Worm (Caenorhabditis elegans) whole organism, early embryonic: ENCODE data around the gene F58H7.5.

Source experiments
- B0310.2 ChIP-seq: sonication (generic microtip); optimal IDR thresholded peaks from 2 replicates; lab custom pipeline; 2016; ENCODE audit warnings: mild to moderate bottlenecking, missing genetic modification characterization, missing compliant biosample characterization
- F13C5.2 ChIP-seq: sonication (generic microtip); optimal IDR thresholded peaks from 2 replicates; lab custom pipeline; 2017; ENCODE audit warnings: mild to moderate bottlenecking, missing genetic modification characterization, inconsistent platforms, missing compliant biosample characterization
- aly-1 ChIP-seq: sonication (generic microtip); optimal IDR thresholded peaks from 2 replicates; lab custom pipeline; 2016; ENCODE audit warnings: missing genetic modification characterization, missing compliant biosample characterization
- ama-1 ChIP-seq: fragments of 150-350 bp; optimal IDR thresholded peaks from 2 replicates; lab custom pipeline; 2014
- ceh-13 ChIP-seq: fragments of 200-800 bp; sonication (Bioruptor generic); optimal IDR thresholded peaks from 2 replicates; lab custom pipeline; 2018; ENCODE audit warnings: mild to moderate bottlenecking, missing genetic modification characterization, missing compliant biosample characterization
- ceh-36 ChIP-seq: sonication (generic microtip); optimal IDR thresholded peaks from 2 replicates; lab custom pipeline; 2016; ENCODE audit warnings: missing genetic modification characterization, inconsistent platforms, missing compliant biosample characterization
- ets-7 ChIP-seq: sonication (generic microtip); optimal IDR thresholded peaks from 2 replicates; lab custom pipeline; 2016; ENCODE audit warnings: missing genotype, missing genetic modification characterization, missing compliant biosample characterization
- flt-1 ChIP-seq: fragments of 200-800 bp; sonication (Bioruptor generic); IDR thresholded peaks from 2 replicates; pipeline ENCODE4 v1.3.6; 2022; ENCODE audit warnings: missing genetic modification characterization, missing compliant biosample characterization
- hmbx-1 ChIP-seq: sonication (generic microtip); optimal IDR thresholded peaks from 2 replicates; lab custom pipeline; 2016; ENCODE audit warnings: mild to moderate bottlenecking, missing genetic modification characterization, missing compliant biosample characterization
- hmg-4 ChIP-seq: fragments of 200-800 bp; sonication (Bioruptor generic); optimal IDR thresholded peaks from 2 replicates; lab custom pipeline; 2018; ENCODE audit warnings: mild to moderate bottlenecking, missing genetic modification characterization, missing compliant biosample characterization
- hnd-1 ChIP-seq: sonication (generic microtip); optimal IDR thresholded peaks from 2 replicates; lab custom pipeline; 2016; ENCODE audit warnings: missing genetic modification characterization, missing compliant biosample characterization
- pes-1 ChIP-seq: fragments of 200-800 bp; sonication (Bioruptor generic); IDR thresholded peaks from 2 replicates; pipeline ENCODE4 v1.3.6; 2022; ENCODE audit warnings: missing genetic modification reagents, missing genetic modification characterization, missing compliant biosample characterization
- scrt-1 ChIP-seq: fragments of 200-800 bp; sonication (Bioruptor generic); IDR thresholded peaks from 2 replicates; pipeline ENCODE4 v1.3.6; 2022; ENCODE audit warnings: missing genetic modification characterization, missing compliant biosample characterization
- sea-1 ChIP-seq: fragments of 200-800 bp; sonication (Bioruptor generic); conservative IDR thresholded peaks from 2 replicates; pipeline ENCODE4 v1.3.6; 2022; ENCODE audit warnings: missing genetic modification characterization, missing compliant biosample characterization
- tbx-11 ChIP-seq: fragments of 200-800 bp; sonication (Bioruptor generic); IDR thresholded peaks from 2 replicates; pipeline ENCODE4 v1.3.6; 2022; ENCODE audit warnings: missing genetic modification characterization, missing compliant biosample characterization
- tbx-37 ChIP-seq: fragments of 200-800 bp; sonication (Bioruptor generic); conservative IDR thresholded peaks from 2 replicates; pipeline ENCODE4 v1.3.6; 2022; ENCODE audit warnings: missing genetic modification reagents, missing genetic modification characterization, missing compliant biosample characterization
- tra-4 ChIP-seq: sonication (generic microtip); optimal IDR thresholded peaks from 2 replicates; lab custom pipeline; 2017; ENCODE audit warnings: missing genetic modification characterization, missing compliant biosample characterization

The F58H7.5 gene

DNA sequence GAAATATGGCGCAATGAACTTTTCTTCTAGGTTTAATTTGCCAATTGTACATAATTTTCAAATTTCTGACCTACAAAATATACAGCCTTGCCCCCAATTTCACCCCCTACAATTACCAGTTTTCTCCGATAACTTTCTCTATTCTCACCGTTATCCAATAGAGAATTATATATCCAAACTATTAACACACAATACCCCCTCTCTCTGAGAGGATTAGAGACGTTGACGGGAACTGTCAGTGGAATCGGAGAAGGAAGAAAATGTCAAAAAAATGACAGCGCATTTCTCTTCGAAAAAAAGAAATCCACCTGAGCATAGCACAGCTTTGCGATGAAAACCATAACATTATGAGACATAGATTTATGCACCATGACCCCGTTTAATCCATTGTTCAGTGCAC lies 33.3 kb downstream of the F58H7.5 start:
- TF ChIP-seq F13C5.2 (no peak), pes-1 (GFP tag; lab: Robert Waterston, UW) (no peak), ceh-36 (no peak), ceh-13 (GFP tag; lab: Kevin White, UChicago) (no peak), tra-4 (tag; lab: Kevin White, UChicago) (no peak), scrt-1 (GFP tag; lab: Robert Waterston, UW) (no peak), hmg-4 (GFP tag; lab: Kevin White, UChicago) (no peak), tbx-37 (GFP tag; lab: Robert Waterston, UW) (no peak), aly-1 (tag; lab: Kevin White, UChicago) (no peak), B0310.2 (tag; lab: Kevin White, UChicago) (no peak), ets-7 (tag; lab: Kevin White, UChicago) (no peak), flt-1 (no peak)

DNA sequence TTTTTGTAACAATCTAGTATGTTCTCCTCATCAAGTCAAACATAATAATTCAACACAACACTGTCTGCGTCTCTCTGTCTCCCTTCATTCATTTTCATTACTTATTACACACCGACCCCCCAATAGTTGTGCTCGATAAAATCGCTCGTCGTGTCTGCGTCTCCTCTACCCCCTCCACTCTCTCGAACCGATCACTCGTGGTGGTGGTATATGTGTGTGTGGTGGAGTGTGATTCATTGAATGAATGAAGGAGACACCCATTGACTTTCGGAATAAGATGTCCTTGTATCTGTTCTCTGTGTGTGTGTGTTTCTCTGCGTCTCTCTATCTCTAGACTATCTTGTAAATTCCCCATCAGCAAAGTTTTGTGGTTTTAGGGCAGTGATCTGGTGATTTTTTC lies 38.0 kb downstream of the F58H7.5 start:
- no peak for TF ChIP-seq tbx-37 (GFP tag; lab: Robert Waterston, UW)
- TF ChIP-seq hmg-4 (GFP tag; lab: Kevin White, UChicago) = peak; percentile 53

DNA sequence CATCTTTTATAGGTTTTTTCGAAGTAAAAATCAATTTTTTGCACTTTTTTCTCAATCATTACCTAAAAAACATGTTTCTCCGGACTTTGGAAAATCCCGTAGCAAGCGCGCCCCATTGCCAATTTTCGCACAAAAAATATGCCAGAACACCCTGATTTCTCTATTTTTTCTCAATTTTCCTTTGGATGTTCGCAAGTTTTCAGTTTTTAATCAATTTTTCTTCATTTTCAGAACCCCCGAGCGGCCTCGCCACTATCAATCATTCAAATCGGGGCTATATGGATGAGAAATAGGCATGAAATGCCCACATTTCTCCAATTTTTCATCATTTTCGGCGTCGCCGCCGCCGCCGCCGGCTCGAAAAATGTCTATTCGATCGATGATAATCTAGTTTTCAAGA lies 39.4 kb downstream of the F58H7.5 start, which contains the start of gene plx-1:
Gene plx-1, plus strand, starts transcription at position 301 of the 400 bp plus-strand sequence.
- TF ChIP-seq tbx-37 (GFP tag; lab: Robert Waterston, UW) = no peak
- TF ChIP-seq ets-7 (tag; lab: Kevin White, UChicago) = no peak
- no peak for TF ChIP-seq hmbx-1 (tag; lab: Kevin White, UChicago)
- no peak for TF ChIP-seq ceh-36
- no peak for TF ChIP-seq sea-1 (GFP tag; lab: Robert Waterston, UW)
- no peak for TF ChIP-seq scrt-1 (GFP tag; lab: Robert Waterston, UW)
- TF ChIP-seq aly-1 (tag; lab: Kevin White, UChicago) = no peak
- TF ChIP-seq hmg-4 (GFP tag; lab: Kevin White, UChicago) = no peak
- TF ChIP-seq F13C5.2 = no peak
- no peak for TF ChIP-seq tbx-11 (GFP tag; lab: Robert Waterston, UW)
- TF ChIP-seq pes-1 (GFP tag; lab: Robert Waterston, UW) = no peak
- TF ChIP-seq B0310.2 (tag; lab: Kevin White, UChicago) = no peak
- TF ChIP-seq flt-1 = no peak
- no peak for TF ChIP-seq hnd-1 (tag; lab: Kevin White, UChicago)
- no peak for TF ChIP-seq tra-4 (tag; lab: Kevin White, UChicago)
- no peak for TF ChIP-seq ceh-13 (GFP tag; lab: Kevin White, UChicago)

DNA sequence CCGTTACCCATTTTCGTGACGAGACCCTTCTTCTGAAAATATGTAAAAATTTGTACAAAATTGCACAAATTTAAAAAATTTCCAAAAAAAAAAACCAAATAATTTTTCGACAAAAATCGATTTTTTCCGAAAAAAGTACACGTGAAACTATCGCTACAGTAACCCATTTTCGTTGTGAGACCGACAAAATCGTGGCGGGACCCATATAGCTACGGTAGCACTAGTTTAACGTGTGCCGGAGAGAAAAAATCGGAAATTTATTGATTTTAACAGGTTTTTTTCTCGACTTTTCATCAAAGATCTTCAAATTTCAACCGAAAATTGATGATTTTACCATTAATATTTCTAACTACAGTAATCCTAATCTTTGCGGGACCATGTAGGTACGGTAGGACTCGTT lies 40.4 kb downstream of the F58H7.5 start:
- no peak for TF ChIP-seq tbx-37 (GFP tag; lab: Robert Waterston, UW)
- TF ChIP-seq hmbx-1 (tag; lab: Kevin White, UChicago) = no peak
- no peak for TF ChIP-seq ets-7 (tag; lab: Kevin White, UChicago)
- no peak for TF ChIP-seq aly-1 (tag; lab: Kevin White, UChicago)
- TF ChIP-seq pes-1 (GFP tag; lab: Robert Waterston, UW) = no peak
- TF ChIP-seq ama-1 (lab: Kevin White, UChicago) = no peak
- no peak for TF ChIP-seq scrt-1 (GFP tag; lab: Robert Waterston, UW)
- TF ChIP-seq hnd-1 (tag; lab: Kevin White, UChicago) = no peak
- TF ChIP-seq ceh-13 (GFP tag; lab: Kevin White, UChicago) = no peak
- TF ChIP-seq ceh-36 = no peak

DNA sequence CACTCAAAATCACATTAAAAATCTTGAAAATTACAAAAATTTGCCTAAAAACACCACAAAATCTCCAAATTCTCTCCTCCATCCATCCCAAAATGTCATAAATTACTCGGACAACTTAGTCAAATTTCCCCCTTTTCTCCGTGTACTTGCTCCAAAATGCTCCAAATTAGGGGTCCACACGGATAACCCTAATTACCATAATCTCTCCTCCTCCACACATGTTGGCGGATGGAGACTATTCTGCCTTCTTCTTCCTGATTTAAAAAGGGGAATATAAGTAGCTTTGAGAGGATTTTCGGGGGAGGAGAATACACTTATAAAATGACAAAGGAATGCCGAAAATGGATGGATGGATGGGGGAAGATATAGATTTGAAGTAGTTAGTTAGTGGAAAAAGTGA lies 42.1 kb downstream of the F58H7.5 start:
- no peak for TF ChIP-seq aly-1 (tag; lab: Kevin White, UChicago)
- no peak for TF ChIP-seq ets-7 (tag; lab: Kevin White, UChicago)
- TF ChIP-seq ceh-36 = no peak
- TF ChIP-seq flt-1 = no peak
- TF ChIP-seq B0310.2 (tag; lab: Kevin White, UChicago) = no peak
- TF ChIP-seq tbx-37 (GFP tag; lab: Robert Waterston, UW) = no peak
- TF ChIP-seq scrt-1 (GFP tag; lab: Robert Waterston, UW) = no peak
- TF ChIP-seq F13C5.2 = no peak
- TF ChIP-seq hmbx-1 (tag; lab: Kevin White, UChicago) = no peak
- no peak for TF ChIP-seq tbx-11 (GFP tag; lab: Robert Waterston, UW)
- TF ChIP-seq hnd-1 (tag; lab: Kevin White, UChicago) = no peak
- no peak for TF ChIP-seq pes-1 (GFP tag; lab: Robert Waterston, UW)
- no peak for TF ChIP-seq sea-1 (GFP tag; lab: Robert Waterston, UW)
- no peak for TF ChIP-seq ceh-13 (GFP tag; lab: Kevin White, UChicago)
- no peak for TF ChIP-seq ama-1 (lab: Kevin White, UChicago)
